Fruit fly (Drosophila melanogaster): ENCODE data around the gene vanin-like.
A peak's percentile ranks its signal among the peaks of the same experiment; 100 is the strongest.

Gene vanin-like

dm6 chrX:6179428-6179827, 22.9 kb downstream of the vanin-like start (continued):
- TF ChIP-seq CG2875 (GFP tag; optimal IDR thresholded peaks at IDR 0.05) (no peak), CG10979 (tag; optimal IDR thresholded peaks at IDR 0.05) (no peak), E2f1 (GFP tag; IDR thresholded peaks at IDR 0.05) (peak; percentile 48), gro (GFP tag; optimal IDR thresholded peaks at IDR 0.05) (peak; percentile 27), bsh (GFP tag; optimal IDR thresholded peaks at IDR 0.05) (peak in 1 of 2 experiments; percentile 36), CG14014 (GFP tag; IDR thresholded peaks at IDR 0.05) (peak; percentile 55; the same call in 1 of the 2 replicates), NK7.1 (GFP tag; optimal IDR thresholded peaks at IDR 0.05) (no peak), Kr (GFP tag; optimal IDR thresholded peaks at IDR 0.05) (no peak), trem (tag; optimal IDR thresholded peaks at IDR 0.05) (no peak), CG43689 (GFP tag; IDR thresholded peaks at IDR 0.05) (no peak), CG12299 (tag; optimal IDR thresholded peaks at IDR 0.05) (no peak), D19A (tag; optimal IDR thresholded peaks at IDR 0.05) (no peak), maf-S (GFP tag; optimal IDR thresholded peaks at IDR 0.05) (no peak), wor (GFP tag; IDR thresholded peaks at IDR 0.05) (no peak), PHDP (tag; optimal IDR thresholded peaks at IDR 0.05) (peak; percentile 11), Dek (tag; optimal IDR thresholded peaks at IDR 0.05) (no peak), Fer2 (tag; optimal IDR thresholded peaks at IDR 0.05) (no peak), bcd (GFP tag; optimal IDR thresholded peaks at IDR 0.05) (peak; percentile 29), CG7928 (GFP tag; optimal IDR thresholded peaks at IDR 0.05) (no peak), CG2889 (GFP tag; IDR thresholded peaks at IDR 0.05) (0 out of 3 replicates have a peak, but pooled peaks have one; percentile 27), CG10267 (tag; optimal IDR thresholded peaks at IDR 0.05) (no peak), slp2 (GFP tag; optimal IDR thresholded peaks at IDR 0.05) (peak; percentile 6), CG15073 (GFP tag; optimal IDR thresholded peaks at IDR 0.05) (no peak), ATbp (GFP tag; optimal IDR thresholded peaks at IDR 0.05) (no peak), br (optimal IDR thresholded peaks at IDR 0.05) (no peak), Dbx (GFP tag; IDR thresholded peaks at IDR 0.05) (0 out of 3 replicates have a peak, but pooled peaks have one; percentile 45), Sin3A (optimal IDR thresholded peaks at IDR 0.05) (no peak), CG11723 (GFP tag; optimal IDR thresholded peaks at IDR 0.05) (no peak), cas (GFP tag; IDR thresholded peaks at IDR 0.05) (no peak), HHEX (GFP tag; optimal IDR thresholded peaks at IDR 0.05) (peak; percentile 45), sim (GFP tag; IDR thresholded peaks at IDR 0.05) (no peak), Dll (GFP tag; IDR thresholded peaks at IDR 0.05; ENCODE audit: partially characterized antibody) (no peak), CG11247 (GFP tag; IDR thresholded peaks at IDR 0.05) (peak; percentile 55), Camta (GFP tag; optimal IDR thresholded peaks at IDR 0.05) (no peak), Sox100B (GFP tag; optimal IDR thresholded peaks at IDR 0.05) (no peak), CG15269 (tag; optimal IDR thresholded peaks at IDR 0.05) (peak; percentile 42), Xrp1 (GFP tag; IDR thresholded peaks at IDR 0.05) (peak; percentile 39; the same call in 1 of the 2 replicates), CG10543 (GFP tag; optimal IDR thresholded peaks at IDR 0.05) (no peak), Hr39 (optimal IDR thresholded peaks at IDR 0.05) (no peak), CG5245 (GFP tag; optimal IDR thresholded peaks at IDR 0.05) (no peak), Gug (GFP tag; IDR thresholded peaks at IDR 0.05) (peak; percentile 39; the same call in 2 of the 4 replicates), CG9876 (GFP tag; optimal IDR thresholded peaks at IDR 0.05) (no peak), Tbp (GFP tag; optimal IDR thresholded peaks at IDR 0.05) (no peak), chm (GFP tag; IDR thresholded peaks at IDR 0.05) (no peak), Mad (GFP tag; optimal IDR thresholded peaks at IDR 0.05) (no peak), nmo (GFP tag; optimal IDR thresholded peaks at IDR 0.05) (peak; percentile 26), C15 (GFP tag; IDR thresholded peaks at IDR 0.05) (no peak), CG3995 (GFP tag; optimal IDR thresholded peaks at IDR 0.05) (no peak), Atf-2 (GFP tag; optimal IDR thresholded peaks at IDR 0.05) (no peak), dmrt11E (tag; optimal IDR thresholded peaks at IDR 0.05) (no peak), CG4282 (GFP tag; optimal IDR thresholded peaks at IDR 0.05) (no peak), Hr51 (GFP tag; optimal IDR thresholded peaks at IDR 0.05) (peak in 1 of 2 experiments; percentile 34), CG11560 (tag; IDR thresholded peaks at IDR 0.05) (no peak; the same call in 2 of the 3 replicates)
